Worm (Caenorhabditis elegans): ENCODE results near the gene srx-45.
A peak's percentile ranks its signal among the peaks of the same experiment; 100 is the strongest.

srx-45 gene

ce11 chrIII:9328732-9329131 lies 22.2 kb upstream of the srx-45 start (continued):
- no peak for TF ChIP-seq ceh-100 (GFP tag; IDR thresholded peaks at IDR 0.05)

ce11 chrIII:9327910-9328309 lies 21.4 kb upstream of the srx-45 start:
- no peak for TF ChIP-seq cebp-1 (GFP tag; IDR thresholded peaks at IDR 0.05)
- no peak for TF ChIP-seq cebp-1 (tag; optimal IDR thresholded peaks at IDR 0.05)

- no peak for TF ChIP-seq ZK185.1 (tag; optimal IDR thresholded peaks at IDR 0.05; ENCODE audit: poor library complexity, severe bottlenecking)
- TF ChIP-seq ets-4 (GFP tag; optimal IDR thresholded peaks at IDR 0.05): peak; percentile 76
- TF ChIP-seq unc-62 (GFP tag; optimal IDR thresholded peaks at IDR 0.05): peak; percentile 12
- peak; percentile 65 for TF ChIP-seq dox-1 (GFP tag; IDR thresholded peaks at IDR 0.05)
- TF ChIP-seq pha-4 (tag; optimal IDR thresholded peaks at IDR 0.05): peak; percentile 52
- TF ChIP-seq B0336.3 (GFP tag; IDR thresholded peaks at IDR 0.05): no peak
- 0 out of 2 replicates have a peak, but pooled peaks have one; percentile 52 for TF ChIP-seq nfyb-1 (GFP tag; IDR thresholded peaks at IDR 0.05)
- TF ChIP-seq nhr-80 (tag; optimal IDR thresholded peaks at IDR 0.05): peak; percentile 98
- TF ChIP-seq akir-1 (GFP tag; optimal IDR thresholded peaks at IDR 0.05): no peak
- no peak for TF ChIP-seq tbx-9 (tag; optimal IDR thresholded peaks at IDR 0.05; ENCODE audit: borderline replicate concordance)
- TF ChIP-seq atf-7 (tag; optimal IDR thresholded peaks at IDR 0.05): peak; percentile 61
- no peak for TF ChIP-seq repo-1 (tag; optimal IDR thresholded peaks at IDR 0.05)
- TF ChIP-seq tbp1 (GFP tag; optimal IDR thresholded peaks at IDR 0.05): peak; percentile 22
- TF ChIP-seq let-607 (tag; optimal IDR thresholded peaks at IDR 0.05): peak; percentile 41 to 51
- peak; percentile 47 for TF ChIP-seq ztf-22 (GFP tag; optimal IDR thresholded peaks at IDR 0.05)
Measured at ce11 chrIII:9326528-9326927, 20.0 kb upstream of the srx-45 start.

ce11 chrIII:9324724-9325123 lies 18.2 kb upstream of the srx-45 start, which contains the start of gene C40H1.7:
TSS of gene C40H1.7 (plus strand) at chrIII:9325024.
- TF ChIP-seq egl-44 (GFP tag; IDR thresholded peaks at IDR 0.05) (no peak), nhr-80 (tag; optimal IDR thresholded peaks at IDR 0.05) (peak; percentile 38)

ce11 chrIII:9322010-9322409 lies 15.5 kb upstream of the srx-45 start, which contains the start of gene cpb-1:
TSS of gene cpb-1 (plus strand) at chrIII:9322310.
- TF ChIP-seq lin-40 (tag; optimal IDR thresholded peaks at IDR 0.05) (no peak), ztf-22 (GFP tag; optimal IDR thresholded peaks at IDR 0.05) (no peak), mxl-1 (tag; optimal IDR thresholded peaks at IDR 0.05) (no peak), bed-1 (GFP tag; IDR thresholded peaks at IDR 0.05) (no peak), T26A5.8 (tag; optimal IDR thresholded peaks at IDR 0.05) (no peak), snpc-3.4 (tag; optimal IDR thresholded peaks at IDR 0.05) (no peak), snpc-1.3 (tag; optimal IDR thresholded peaks at IDR 0.05; ENCODE audit: insufficient read depth) (no peak), Y67H2A.10 (GFP tag; conservative IDR thresholded peaks at IDR 0.05) (no peak), mcd-1 (GFP tag; IDR thresholded peaks at IDR 0.05) (no peak), F37B4.10 (GFP tag; IDR thresholded peaks at IDR 0.05) (no peak), sdz-38 (tag; optimal IDR thresholded peaks at IDR 0.05) (no peak), nhr-80 (tag; optimal IDR thresholded peaks at IDR 0.05) (no peak), Y53G8AR.9 (GFP tag; conservative IDR thresholded peaks at IDR 0.05) (no peak), rec-8 (tag; optimal IDR thresholded peaks at IDR 0.05) (no peak), efl-1 (GFP tag; optimal IDR thresholded peaks at IDR 0.05) (no peak), nfyb-1 (GFP tag; IDR thresholded peaks at IDR 0.05) (no peak), somi-1 (GFP tag; optimal IDR thresholded peaks at IDR 0.05) (no peak), F52B5.7 (tag; optimal IDR thresholded peaks at IDR 0.05) (no peak)
